Worm (Caenorhabditis elegans): ENCODE data around the gene nep-8.

Gene nep-8

ce11 chrII:3452421-3452820 lies 48.8 kb downstream of the nep-8 start, which contains the start of gene C16C8.12:
C16C8.12 (plus strand) TSS chrII:3452721.
- TF ChIP-seq lsy-2 (tag; optimal IDR thresholded peaks at IDR 0.05), result no peak
- no peak for TF ChIP-seq sem-2 (GFP tag; optimal IDR thresholded peaks at IDR 0.05)
- no peak for TF ChIP-seq ceh-83 (GFP tag; optimal IDR thresholded peaks at IDR 0.05)
- TF ChIP-seq nhr-237 (tag; optimal IDR thresholded peaks at IDR 0.05), result no peak
- TF ChIP-seq snpc-4 (tag; optimal IDR thresholded peaks at IDR 0.05), result no peak
- no peak for TF ChIP-seq lin-13 (tag; optimal IDR thresholded peaks at IDR 0.05)
- no peak for TF ChIP-seq flh-1 (GFP tag; optimal IDR thresholded peaks at IDR 0.05)
- TF ChIP-seq mep-1 (tag; optimal IDR thresholded peaks at IDR 0.05), result no peak
- TF ChIP-seq nhr-28 (tag; optimal IDR thresholded peaks at IDR 0.05), result no peak
- TF ChIP-seq ceh-43 (GFP tag; optimal IDR thresholded peaks at IDR 0.05), result no peak
- no peak for TF ChIP-seq hlh-1 (tag; optimal IDR thresholded peaks at IDR 0.05)
- TF ChIP-seq ceh-39 (tag; optimal IDR thresholded peaks at IDR 0.05), result no peak
- TF ChIP-seq tbx-8 (GFP tag; optimal IDR thresholded peaks at IDR 0.05), result no peak

ce11 chrII:3453521-3453920 lies 49.9 kb downstream of the nep-8 start, which contains the start of gene C16C8.11:
C16C8.11 (plus strand) TSS chrII:3453708.
- no peak for TF ChIP-seq zip-8 (tag; optimal IDR thresholded peaks at IDR 0.05)
- no peak for TF ChIP-seq unc-39 (tag; optimal IDR thresholded peaks at IDR 0.05)
- TF ChIP-seq M03D4.4 (tag; optimal IDR thresholded peaks at IDR 0.05), result no peak
- no peak for TF ChIP-seq drap-1 (GFP tag; optimal IDR thresholded peaks at IDR 0.05)
- no peak for TF ChIP-seq nhr-12 (tag; optimal IDR thresholded peaks at IDR 0.05)
- TF ChIP-seq tbx-8 (GFP tag; optimal IDR thresholded peaks at IDR 0.05), result no peak
- no peak for TF ChIP-seq mls-2 (tag; optimal IDR thresholded peaks at IDR 0.05)
- TF ChIP-seq lin-13 (tag; optimal IDR thresholded peaks at IDR 0.05), result no peak
- no peak for TF ChIP-seq bed-3 (GFP tag; optimal IDR thresholded peaks at IDR 0.05)
- TF ChIP-seq sem-2 (GFP tag; optimal IDR thresholded peaks at IDR 0.05), result no peak
- no peak for TF ChIP-seq elt-3 (tag; optimal IDR thresholded peaks at IDR 0.05)
- no peak for TF ChIP-seq nhr-28 (tag; optimal IDR thresholded peaks at IDR 0.05)
- TF ChIP-seq ceh-39 (tag; optimal IDR thresholded peaks at IDR 0.05), result no peak
- TF ChIP-seq snpc-4 (tag; optimal IDR thresholded peaks at IDR 0.05), result no peak
- no peak for TF ChIP-seq lsy-2 (tag; optimal IDR thresholded peaks at IDR 0.05)
- no peak for TF ChIP-seq nhr-2 (tag; optimal IDR thresholded peaks at IDR 0.05)
- TF ChIP-seq lin-32 (GFP tag; optimal IDR thresholded peaks at IDR 0.05), result no peak
